Worm (Caenorhabditis elegans): Measurements from ENCODE around the gene paic-1.

- TF ChIP-seq tbx-11 (GFP tag; IDR thresholded peaks at IDR 0.05) (no peak), ama-1 (optimal IDR thresholded peaks at IDR 0.05) (no peak), B0310.2 (tag; optimal IDR thresholded peaks at IDR 0.05) (no peak), scrt-1 (GFP tag; IDR thresholded peaks at IDR 0.05) (no peak)
Measured at ce11 chrII:4322871-4323270, 49.5 kb downstream of the paic-1 start, which contains the start of gene H20J04.6.
